Fruit fly (Drosophila melanogaster) whole organism, adult: Measurements from ENCODE around the gene CG31871.

Source experiments
- CG7101 ChIP-seq: fragments of 200-800 bp; sonication (Bioruptor generic); optimal IDR thresholded peaks from 2 replicates; lab custom pipeline; 2018; ENCODE audit warnings: missing biosample characterization, mild to moderate bottlenecking, missing genetic modification characterization, moderate library complexity
- Hr96 ChIP-seq: fragments of 200-800 bp; sonication (Bioruptor generic); optimal IDR thresholded peaks from 2 replicates; lab custom pipeline; 2016; ENCODE audit warnings: missing biosample characterization, missing genetic modification characterization
- Mnt ChIP-seq: fragments of 200-800 bp; sonication (Bioruptor generic); optimal IDR thresholded peaks from 2 replicates; lab custom pipeline; 2016; ENCODE audit warnings: missing biosample characterization, mild to moderate bottlenecking, missing genetic modification characterization
- kay ChIP-seq: fragments of 200-800 bp; sonication (Bioruptor generic); peaks from one replicate; lab custom pipeline; 2016; ENCODE audit warnings: missing biosample characterization, missing genetic modification characterization, borderline replicate concordance
- ovo ChIP-seq: fragments of 200-800 bp; sonication (Bioruptor generic); optimal IDR thresholded peaks from 2 replicates; lab custom pipeline; 2016; ENCODE audit warnings: missing biosample characterization, missing genetic modification characterization
- pad ChIP-seq: fragments of 200-800 bp; sonication (Bioruptor generic); optimal IDR thresholded peaks from 3 replicates; lab custom pipeline; 2017; ENCODE audit warnings: missing biosample characterization, missing genetic modification characterization, mild to moderate bottlenecking, moderate library complexity, missing genetic modification reagents

dm6 chr2L:10615889-10616288 is 46.0 kb upstream of the CG31871 start:
- TF ChIP-seq Hr96 (GFP tag; lab: Kevin White, UChicago) = no peak
- TF ChIP-seq kay (GFP tag; lab: Kevin White, UChicago) = no peak
- TF ChIP-seq ovo (GFP tag; lab: Kevin White, UChicago) = no peak
- TF ChIP-seq Mnt = no peak
- TF ChIP-seq pad (GFP tag; lab: Kevin White, UChicago) = no peak
- no peak for TF ChIP-seq CG7101
